Fruit fly (Drosophila melanogaster) whole organism, pupa: ENCODE results near the gene ATPsyndelta.

ENCODE experiments used
- CG10348 ChIP-seq: fragments of 200-800 bp; sonication (Bioruptor generic); IDR thresholded peaks from 2 replicates; pipeline ENCODE4 v1.3.6; 2022; ENCODE audit warnings: missing biosample characterization, missing genetic modification characterization
- CG12605 ChIP-seq: fragments of 200-800 bp; sonication (Bioruptor generic); IDR thresholded peaks from 2 replicates; pipeline ENCODE4 v1.3.6; 2022; ENCODE audit warnings: missing biosample characterization, missing genetic modification characterization
- CG13204 ChIP-seq: fragments of 200-800 bp; sonication (Bioruptor generic); optimal IDR thresholded peaks from 2 replicates; lab custom pipeline; 2018; ENCODE audit warnings: missing biosample characterization, mild to moderate bottlenecking, missing genetic modification characterization, moderate library complexity
- CG14655 ChIP-seq: fragments of 200-800 bp; sonication (Bioruptor generic); optimal IDR thresholded peaks from 3 replicates; lab custom pipeline; 2017; ENCODE audit warnings: mild to moderate bottlenecking, missing biosample characterization, missing genetic modification reagents, missing genetic modification characterization
- CG15710 ChIP-seq: fragments of 200-800 bp; sonication (Bioruptor generic); optimal IDR thresholded peaks from 2 replicates; lab custom pipeline; 2018; ENCODE audit warnings: missing biosample characterization, mild to moderate bottlenecking, missing genetic modification characterization, moderate library complexity
- CG17806 ChIP-seq: fragments of 200-800 bp; sonication (Bioruptor generic); optimal IDR thresholded peaks from 2 replicates; lab custom pipeline; 2018; ENCODE audit warnings: missing biosample characterization, mild to moderate bottlenecking, missing genetic modification characterization, moderate library complexity
- CG32121 ChIP-seq: fragments of 200-800 bp; sonication (Bioruptor generic); IDR thresholded peaks from 2 replicates; pipeline ENCODE4 v1.3.6; 2022; ENCODE audit warnings: missing biosample characterization, missing genetic modification characterization
- CG34367 ChIP-seq: fragments of 200-800 bp; sonication (Bioruptor generic); optimal IDR thresholded peaks from 2 replicates; lab custom pipeline; 2018; ENCODE audit warnings: missing biosample characterization, mild to moderate bottlenecking, missing genetic modification characterization
- CG4496 ChIP-seq: fragments of 200-800 bp; sonication (Bioruptor generic); IDR thresholded peaks from 3 replicates; pipeline ENCODE4 v1.3.6; 2022; ENCODE audit warnings: missing biosample characterization, missing genetic modification characterization
- CG8159 ChIP-seq: fragments of 200-800 bp; sonication (Bioruptor generic); optimal IDR thresholded peaks from 3 replicates; lab custom pipeline; 2018; ENCODE audit warnings: missing biosample characterization, mild to moderate bottlenecking, missing genetic modification characterization, moderate library complexity
- CG8301 ChIP-seq: fragments of 200-800 bp; sonication (Bioruptor generic); optimal IDR thresholded peaks from 2 replicates; lab custom pipeline; 2018; ENCODE audit warnings: missing biosample characterization, mild to moderate bottlenecking, missing genetic modification characterization
- CG9948 ChIP-seq: fragments of 200-800 bp; sonication (Bioruptor generic); optimal IDR thresholded peaks from 2 replicates; lab custom pipeline; 2018; ENCODE audit warnings: missing biosample characterization, mild to moderate bottlenecking, missing genetic modification characterization, moderate library complexity
- D1 ChIP-seq: fragments of 200-800 bp; sonication (Bioruptor generic); optimal IDR thresholded peaks from 2 replicates; lab custom pipeline; 2018; ENCODE audit warnings: missing biosample characterization, mild to moderate bottlenecking, missing genetic modification characterization, moderate library complexity
- EcR ChIP-seq: fragments of 200-800 bp; sonication (Bioruptor generic); optimal IDR thresholded peaks from 3 replicates; lab custom pipeline; 2019; ENCODE audit warnings: missing biosample characterization, missing genetic modification characterization, mild to moderate bottlenecking, moderate library complexity, missing genetic modification reagents
- Ets98B ChIP-seq: fragments of 200-800 bp; sonication (Bioruptor generic); IDR thresholded peaks from 2 replicates; pipeline ENCODE4 v1.3.6; 2022; ENCODE audit warnings: missing biosample characterization, missing genetic modification characterization
- Pif1A ChIP-seq: fragments of 200-800 bp; sonication (Bioruptor generic); optimal IDR thresholded peaks from 3 replicates; lab custom pipeline; 2016; ENCODE audit warnings: missing biosample characterization, missing genetic modification characterization
- Pif1B ChIP-seq: fragments of 200-800 bp; sonication (Bioruptor generic); optimal IDR thresholded peaks from 3 replicates; lab custom pipeline; 2016; ENCODE audit warnings: missing biosample characterization, missing genetic modification characterization
- Snoo ChIP-seq: fragments of 200-800 bp; sonication (Bioruptor generic); optimal IDR thresholded peaks from 3 replicates; lab custom pipeline; 2017; ENCODE audit warnings: missing biosample characterization, mild to moderate bottlenecking, missing genetic modification characterization, inconsistent platforms
- fd96Ca ChIP-seq: fragments of 200-800 bp; sonication (Bioruptor generic); IDR thresholded peaks from 3 replicates; pipeline ENCODE4 v1.3.6; 2022; ENCODE audit warnings: missing biosample characterization, missing genetic modification characterization
- gl ChIP-seq: fragments of 200-800 bp; sonication (Bioruptor generic); optimal IDR thresholded peaks from 2 replicates; lab custom pipeline; 2018; ENCODE audit warnings: missing biosample characterization, mild to moderate bottlenecking, missing genetic modification characterization
- rn ChIP-seq: fragments of 200-800 bp; sonication (Bioruptor generic); IDR thresholded peaks from 2 replicates; pipeline ENCODE4 v1.3.6; 2022; ENCODE audit warnings: missing biosample characterization, missing genetic modification characterization

Gene ATPsyndelta

dm6 chrX:10266018-10266384 lies 53.2 kb downstream of the ATPsyndelta start:
- TF ChIP-seq CG32121 (GFP tag; lab: Robert Waterston, UW) = no peak
- TF ChIP-seq CG9948 (tag; lab: Kevin White, UChicago) = peak; percentile 53
- TF ChIP-seq CG17806 (tag; lab: Kevin White, UChicago) = peak; percentile 49
- TF ChIP-seq CG15710 (tag; lab: Kevin White, UChicago) = peak; percentile 63
- peak; percentile 45 for TF ChIP-seq gl
- TF ChIP-seq CG12605 (GFP tag; lab: Robert Waterston, UW) = peak; percentile 5
- TF ChIP-seq Pif1A = peak; percentile 13
- peak; percentile 74 for TF ChIP-seq D1 (tag; lab: Kevin White, UChicago)
- peak; percentile 65 for TF ChIP-seq CG14655 (GFP tag; lab: Kevin White, UChicago)
- no peak for TF ChIP-seq rn (GFP tag; lab: Robert Waterston, UW)
- peak; percentile 59 for TF ChIP-seq CG13204 (GFP tag; lab: Kevin White, UChicago)
- TF ChIP-seq CG34367 (tag; lab: Kevin White, UChicago) = peak; percentile 53
- TF ChIP-seq Ets98B (GFP tag; lab: Robert Waterston, UW) = no peak
- TF ChIP-seq Pif1B = peak; percentile 6
- TF ChIP-seq CG8301 = peak; percentile 51
- peak; percentile 88 for TF ChIP-seq EcR
- TF ChIP-seq Snoo (tag; lab: Kevin White, UChicago) = peak; percentile 61
- TF ChIP-seq fd96Ca = no peak
- TF ChIP-seq CG4496 = no peak; the same call in 2 of the 3 replicates
- peak; percentile 71 for TF ChIP-seq CG8159 (tag; lab: Kevin White, UChicago)
- TF ChIP-seq CG10348 (GFP tag; lab: Robert Waterston, UW) = no peak
